Worm (Caenorhabditis elegans): ENCODE data around the gene T24E12.1.

ce11 chrII:3757499-3757898 is 27.9 kb upstream of the T24E12.1 start, which contains the start of gene srx-111:
- TF ChIP-seq tbx-8 (GFP tag; optimal IDR thresholded peaks at IDR 0.05) (no peak), lin-13 (tag; optimal IDR thresholded peaks at IDR 0.05) (no peak), ztf-11 (tag; optimal IDR thresholded peaks at IDR 0.05) (no peak), snpc-4 (tag; optimal IDR thresholded peaks at IDR 0.05) (no peak), nhr-76 (tag; optimal IDR thresholded peaks at IDR 0.05) (no peak), blmp-1 (tag; optimal IDR thresholded peaks at IDR 0.05) (no peak), nhr-28 (tag; optimal IDR thresholded peaks at IDR 0.05) (no peak), unc-39 (tag; optimal IDR thresholded peaks at IDR 0.05) (no peak), mep-1 (tag; optimal IDR thresholded peaks at IDR 0.05) (no peak), ceh-43 (GFP tag; optimal IDR thresholded peaks at IDR 0.05) (no peak), elt-3 (tag; optimal IDR thresholded peaks at IDR 0.05) (no peak), unc-62 (GFP tag; optimal IDR thresholded peaks at IDR 0.05) (no peak)
